Worm (Caenorhabditis elegans) whole organism, L2 larva: Measurements from ENCODE around the gene dpy-22.

ENCODE experiments used
- C34F6.9 ChIP-seq: fragments of 150-350 bp; optimal IDR thresholded peaks from 2 replicates; lab custom pipeline; 2014; ENCODE audit warnings: missing biosample characterization, missing genetic modification characterization
- ama-1 ChIP-seq: fragments of 150-350 bp; optimal IDR thresholded peaks from 2 replicates; lab custom pipeline; 2018; ENCODE audit warnings: inconsistent platforms
- blmp-1 ChIP-seq: sonication (generic microtip); optimal IDR thresholded peaks from 2 replicates; lab custom pipeline; 2017; ENCODE audit warnings: missing genetic modification characterization, mild to moderate bottlenecking, missing compliant biosample characterization, antibody characterized with exemption, moderate library complexity; ENCODE audit not compliant: insufficient read depth
- elt-3 ChIP-seq: sonication (generic microtip); optimal IDR thresholded peaks from 2 replicates; lab custom pipeline; 2017; ENCODE audit warnings: missing biosample characterization, missing genetic modification characterization
- lin-13 ChIP-seq: fragments of 150-350 bp; optimal IDR thresholded peaks from 2 replicates; lab custom pipeline; 2014; ENCODE audit warnings: missing biosample characterization, missing genetic modification reagents, missing genetic modification characterization
- mdl-1 ChIP-seq, 2 experiments: fragments of 150-350 bp in 1 of 2; sonication (generic microtip) in 1 of 2; optimal IDR thresholded peaks; 2 replicates each; lab custom pipeline; 2017; ENCODE audit warnings: missing biosample characterization in 2 of 2, missing genetic modification characterization in 2 of 2
- nhr-237 ChIP-seq: fragments of 150-350 bp; optimal IDR thresholded peaks from 2 replicates; lab custom pipeline; 2014; ENCODE audit warnings: missing biosample characterization, missing genetic modification characterization
- nhr-77 ChIP-seq: fragments of 150-350 bp; optimal IDR thresholded peaks from 2 replicates; lab custom pipeline; 2014; ENCODE audit warnings: missing biosample characterization, missing genetic modification characterization
- zag-1 ChIP-seq: fragments of 150-350 bp; optimal IDR thresholded peaks from 2 replicates; lab custom pipeline; 2014; ENCODE audit warnings: missing biosample characterization, missing genetic modification characterization

DNA sequence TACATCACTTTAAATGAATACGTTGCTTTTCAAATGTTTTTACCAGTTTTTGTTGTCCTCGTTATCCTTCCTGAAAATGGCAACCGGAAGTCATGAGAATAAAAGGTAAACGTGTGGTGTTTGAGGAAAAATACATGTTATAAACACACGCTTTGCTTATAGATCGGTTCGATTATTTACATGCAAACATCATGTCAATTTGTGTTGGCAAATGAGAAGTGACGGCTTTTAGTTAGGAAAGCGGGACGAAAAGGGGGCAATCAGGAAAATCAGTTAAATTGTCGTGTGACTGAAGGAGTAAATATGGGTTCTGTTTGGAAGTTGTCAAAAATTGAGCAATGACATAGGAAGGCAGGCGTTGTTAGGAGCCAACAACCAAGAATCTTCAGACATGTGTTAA is 9.1 kb upstream of the dpy-22 start, which contains the start of gene rrc-1:
- no peak for TF ChIP-seq lin-13 (GFP tag; lab: Kevin White, UChicago)
- TF ChIP-seq ama-1 (lab: Kevin White, UChicago), result no peak
- no peak for TF ChIP-seq blmp-1 (tag; lab: Kevin White, UChicago)
- no peak for TF ChIP-seq zag-1
- no peak for TF ChIP-seq C34F6.9 (tag; lab: Kevin White, UChicago)
- TF ChIP-seq mdl-1 (tag; optimal IDR thresholded peaks at IDR 0.05; lab: Kevin White, UChicago), result no peak
- no peak for TF ChIP-seq nhr-237
- TF ChIP-seq nhr-77 (tag; lab: Kevin White, UChicago), result no peak
- TF ChIP-seq elt-3 (tag; lab: Kevin White, UChicago), result no peak
